Worm (Caenorhabditis elegans): ENCODE results near the gene dao-2.

DNA sequence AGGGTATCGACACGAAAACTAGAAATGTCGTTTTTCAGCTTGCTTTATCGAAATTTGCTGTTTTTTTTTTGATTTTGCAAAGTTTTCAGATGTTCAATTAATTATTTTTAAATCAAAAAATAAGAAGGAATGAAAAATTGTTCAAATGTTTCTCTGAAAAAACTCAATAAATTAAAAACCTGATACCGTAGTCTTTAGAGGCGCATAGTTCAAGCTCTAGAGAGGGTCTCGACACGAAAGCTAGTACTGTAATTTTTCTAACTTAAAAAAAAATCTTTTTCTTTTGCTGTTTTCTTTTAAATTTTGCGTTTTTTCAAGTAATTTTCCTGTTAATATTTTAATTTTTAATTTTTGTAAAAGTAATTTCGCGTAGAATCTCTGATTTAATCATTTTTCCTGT is 3.5 kb downstream of the dao-2 start:
- TF ChIP-seq zag-1 (tag; optimal IDR thresholded peaks at IDR 0.05), result no peak
- TF ChIP-seq ceh-16 (tag; optimal IDR thresholded peaks at IDR 0.05), result no peak
- no peak for TF ChIP-seq unc-39 (tag; optimal IDR thresholded peaks at IDR 0.05)
